Worm (Caenorhabditis elegans) whole organism, L3 larva: ENCODE results near the gene gcy-18.

ENCODE experiments used
- R02D3.7 ChIP-seq: fragments of 150-350 bp; optimal IDR thresholded peaks from 2 replicates; lab custom pipeline; 2014; ENCODE audit warnings: missing biosample characterization, missing genetic modification characterization
- ZK546.5 ChIP-seq: sonication (generic microtip); optimal IDR thresholded peaks from 2 replicates; lab custom pipeline; 2017; ENCODE audit warnings: missing biosample characterization, missing genetic modification characterization
- ama-1 ChIP-seq: fragments of 150-350 bp; optimal IDR thresholded peaks from 2 replicates; lab custom pipeline; 2018
- ceh-82 ChIP-seq: fragments of 150-350 bp; optimal IDR thresholded peaks from 2 replicates; lab custom pipeline; 2014; ENCODE audit warnings: missing biosample characterization, missing genetic modification characterization
- ceh-9 ChIP-seq: sonication (generic microtip); optimal IDR thresholded peaks from 2 replicates; lab custom pipeline; 2018; ENCODE audit warnings: missing biosample characterization, missing genetic modification characterization
- daf-12 ChIP-seq: fragments of 150-350 bp; optimal IDR thresholded peaks from 2 replicates; lab custom pipeline; 2014; ENCODE audit warnings: missing biosample characterization, missing genetic modification reagents, missing genetic modification characterization
- egl-5 ChIP-seq: fragments of 150-350 bp; optimal IDR thresholded peaks from 2 replicates; lab custom pipeline; 2017; ENCODE audit warnings: missing biosample characterization, missing genetic modification reagents, missing genetic modification characterization, inconsistent platforms
- elt-2 ChIP-seq: sonication (generic microtip); optimal IDR thresholded peaks from 2 replicates; lab custom pipeline; 2016; ENCODE audit warnings: missing genetic modification reagents, mild to moderate bottlenecking, missing genetic modification characterization, missing compliant biosample characterization
- elt-3 ChIP-seq, 3 experiments: fragments of 150-350 bp in 1 of 3; sonication (generic microtip) in 2 of 3; optimal IDR thresholded peaks; 2 replicates in 2 of 3; 4 replicates in 1 of 3; lab custom pipeline; 2014 to 2017; ENCODE audit warnings: missing biosample characterization in 3 of 3, missing genetic modification characterization in 3 of 3
- eor-1 ChIP-seq, 2 experiments: fragments of 150-350 bp; optimal IDR thresholded peaks; 2 replicates each; lab custom pipeline; 2014 to 2018; ENCODE audit warnings: missing biosample characterization in 2 of 2, missing genetic modification characterization in 2 of 2
- fos-1 ChIP-seq: fragments of 150-350 bp; optimal IDR thresholded peaks from 2 replicates; lab custom pipeline; 2014; ENCODE audit warnings: missing biosample characterization, missing genetic modification characterization
- hmg-11 ChIP-seq: sonication (generic microtip); optimal IDR thresholded peaks from 2 replicates; lab custom pipeline; 2016; ENCODE audit warnings: missing genetic modification characterization, missing compliant biosample characterization
- jun-1 ChIP-seq: fragments of 150-350 bp; optimal IDR thresholded peaks from 2 replicates; lab custom pipeline; 2014; ENCODE audit warnings: missing biosample characterization, missing genetic modification reagents, missing genetic modification characterization
- lin-39 ChIP-seq: fragments of 150-350 bp; optimal IDR thresholded peaks from 2 replicates; lab custom pipeline; 2018; ENCODE audit warnings: missing biosample characterization, missing genetic modification reagents, missing genetic modification characterization
- lsy-12 ChIP-seq: sonication (generic microtip); optimal IDR thresholded peaks from 2 replicates; lab custom pipeline; 2016; ENCODE audit warnings: mild to moderate bottlenecking, missing genetic modification characterization, missing compliant biosample characterization
- mml-1 ChIP-seq: fragments of 150-350 bp; sonication (generic microtip); optimal IDR thresholded peaks from 3 replicates; lab custom pipeline; 2014; ENCODE audit warnings: missing biosample characterization, missing genetic modification characterization
- nfya-1 ChIP-seq: sonication (generic microtip); optimal IDR thresholded peaks from 2 replicates; lab custom pipeline; 2017; ENCODE audit warnings: missing genetic modification characterization, mild to moderate bottlenecking, missing compliant biosample characterization, antibody characterized with exemption, moderate library complexity; ENCODE audit not compliant: insufficient read depth
- nhr-237 ChIP-seq: fragments of 150-350 bp; optimal IDR thresholded peaks from 2 replicates; lab custom pipeline; 2014; ENCODE audit warnings: missing biosample characterization, missing genetic modification characterization
- nhr-25 ChIP-seq: sonication (generic microtip); optimal IDR thresholded peaks from 2 replicates; lab custom pipeline; 2017; ENCODE audit warnings: missing biosample characterization, missing genetic modification characterization
- nhr-28 ChIP-seq: fragments of 150-350 bp; optimal IDR thresholded peaks from 2 replicates; lab custom pipeline; 2014; ENCODE audit warnings: missing biosample characterization, missing genetic modification characterization
- nhr-67 ChIP-seq: fragments of 150-350 bp; optimal IDR thresholded peaks from 2 replicates; lab custom pipeline; 2014; ENCODE audit warnings: missing biosample characterization, missing genetic modification characterization
- nhr-77 ChIP-seq: fragments of 150-350 bp; optimal IDR thresholded peaks from 2 replicates; lab custom pipeline; 2014; ENCODE audit warnings: missing biosample characterization, missing genetic modification characterization
- pha-4 ChIP-seq: fragments of 150-350 bp; optimal IDR thresholded peaks from 2 replicates; lab custom pipeline; 2014; ENCODE audit warnings: missing biosample characterization, missing genetic modification reagents, missing genetic modification characterization
- pqm-1 ChIP-seq: fragments of 150-350 bp; optimal IDR thresholded peaks from 2 replicates; lab custom pipeline; 2017; ENCODE audit warnings: missing biosample characterization, missing genetic modification characterization, inconsistent platforms
- tbx-2 ChIP-seq: sonication (generic microtip); optimal IDR thresholded peaks from 2 replicates; lab custom pipeline; 2016; ENCODE audit warnings: mild to moderate bottlenecking, missing genetic modification characterization, missing compliant biosample characterization
- ztf-11 ChIP-seq: fragments of 150-350 bp; optimal IDR thresholded peaks from 2 replicates; lab custom pipeline; 2014; ENCODE audit warnings: missing biosample characterization, missing genetic modification characterization

The gcy-18 gene

ce11 chrIV:12842895-12843294, 17.0 kb upstream of the gcy-18 start:
- TF ChIP-seq hmg-11 (no peak), nfya-1 (tag; lab: Kevin White, UChicago) (peak; percentile 14)

ce11 chrIV:12845596-12845995, 14.3 kb upstream of the gcy-18 start, which contains the start of gene txt-19:
txt-19 (plus strand) TSS chrIV:12845899.
- no peak for TF ChIP-seq mml-1 (tag; lab: Kevin White, UChicago)
- no peak for TF ChIP-seq fos-1 (tag; lab: Kevin White, UChicago)
- TF ChIP-seq nfya-1 (tag; lab: Kevin White, UChicago): peak; percentile 50
- TF ChIP-seq hmg-11: peak; percentile 8
- peak; percentile 63 for TF ChIP-seq lin-39 (tag; lab: Kevin White, UChicago)

ce11 chrIV:12849030-12849560, 10.8 kb upstream of the gcy-18 start, which contains the start of gene srf-3:
srf-3 (plus strand) TSS chrIV:12849510.
- TF ChIP-seq hmg-11 (peak; percentile 11), nfya-1 (tag; lab: Kevin White, UChicago) (peak; percentile 26), ceh-82 (tag; lab: Kevin White, UChicago) (no peak), pha-4 (tag; lab: Kevin White, UChicago) (peak; percentile 39)

- no peak for TF ChIP-seq ama-1 (lab: Kevin White, UChicago)
- no peak for TF ChIP-seq lsy-12 (tag; lab: Kevin White, UChicago)
- peak; percentile 7 for TF ChIP-seq elt-2 (tag; lab: Kevin White, UChicago)
- no peak for TF ChIP-seq daf-12 (tag; lab: Kevin White, UChicago)
- TF ChIP-seq nhr-28 (tag; lab: Kevin White, UChicago): no peak
- TF ChIP-seq tbx-2 (tag; lab: Kevin White, UChicago): no peak
- TF ChIP-seq ztf-11: no peak
- TF ChIP-seq, all 47 proteins: peak for 1
These were observed 5.4 kb upstream of the gcy-18 start for ce11 chrIV:12854372-12855114.

ce11 chrIV:12855248-12855647, 4.6 kb upstream of the gcy-18 start, which contains the start of gene nstp-5:
nstp-5 (plus strand) TSS chrIV:12855548.
- TF ChIP-seq lin-39 (tag; lab: Kevin White, UChicago): no peak
- no peak for TF ChIP-seq R02D3.7 (tag; lab: Kevin White, UChicago)
- no peak for TF ChIP-seq egl-5
- no peak for TF ChIP-seq nhr-25
- TF ChIP-seq ama-1 (lab: Kevin White, UChicago): no peak
- no peak for TF ChIP-seq ceh-9 (tag; lab: Kevin White, UChicago)
- TF ChIP-seq elt-3 (tag; optimal IDR thresholded peaks at IDR 0.05; lab: Kevin White, UChicago): no peak
- TF ChIP-seq eor-1 (tag; optimal IDR thresholded peaks at IDR 0.05; lab: Kevin White, UChicago): no peak
- no peak for TF ChIP-seq ZK546.5 (tag; lab: Kevin White, UChicago)
- TF ChIP-seq daf-12 (tag; lab: Kevin White, UChicago): no peak

ce11 chrIV:12865884-12866283, 6.0 kb downstream of the gcy-18 start, which contains the start of gene clec-186:
clec-186 (plus strand) TSS chrIV:12866109.
- no peak for TF ChIP-seq nhr-67 (tag; lab: Kevin White, UChicago)
- TF ChIP-seq pqm-1: peak; percentile 88
- peak; percentile 11 for TF ChIP-seq jun-1 (tag; lab: Kevin White, UChicago)
- no peak for TF ChIP-seq pha-4 (tag; lab: Kevin White, UChicago)
- no peak for TF ChIP-seq nhr-237 (tag; lab: Kevin White, UChicago)
- TF ChIP-seq elt-2 (tag; lab: Kevin White, UChicago): peak; percentile 96

- TF ChIP-seq elt-2 (tag; lab: Kevin White, UChicago) (peak; percentile 71), pqm-1 (peak; percentile 21), nhr-77 (tag; lab: Kevin White, UChicago) (no peak)
These were observed 9.5 kb downstream of the gcy-18 start for ce11 chrIV:12869383-12869782.
